Worm (Caenorhabditis elegans): ENCODE measurements around the gene gst-30.

The gst-30 gene

ce11 chrII:4942397-4942796, 7.5 kb upstream of the gst-30 start:
- TF ChIP-seq pbrm-1 (GFP tag; IDR thresholded peaks at IDR 0.05) (0 out of 2 replicates have a peak, but pooled peaks have one; percentile 46), die-1 (tag; optimal IDR thresholded peaks at IDR 0.05) (peak; percentile 64), nhr-80 (tag; optimal IDR thresholded peaks at IDR 0.05) (no peak), T07F8.4 (tag; optimal IDR thresholded peaks at IDR 0.05) (peak; percentile 58), C06A6.2 (GFP tag; conservative IDR thresholded peaks at IDR 0.05) (no peak; the same call in 1 of the 2 replicates), hmg-1.2 (GFP tag; IDR thresholded peaks at IDR 0.05) (peak; percentile 59), F39B2.1 (GFP tag; IDR thresholded peaks at IDR 0.05) (no peak), sea-2 (GFP tag; IDR thresholded peaks at IDR 0.05) (no peak), Y53F4B.3 (GFP tag; IDR thresholded peaks at IDR 0.05) (peak; percentile 38; the same call in 1 of the 2 replicates), lin-35 (GFP tag; optimal IDR thresholded peaks at IDR 0.05) (peak in 1 of 3 experiments; percentile 30), F49E8.2 (tag; optimal IDR thresholded peaks at IDR 0.05; ENCODE audit: insufficient read depth) (peak; percentile 46), snpc-3.4 (tag; optimal IDR thresholded peaks at IDR 0.05) (no peak), snpc-1.3 (tag; optimal IDR thresholded peaks at IDR 0.05; ENCODE audit: insufficient read depth) (peak; percentile 42), attf-5 (GFP tag; optimal IDR thresholded peaks at IDR 0.05) (peak; percentile 51), madf-10 (tag; optimal IDR thresholded peaks at IDR 0.05) (no peak), madf-3 (GFP tag; IDR thresholded peaks at IDR 0.05) (0 out of 2 replicates have a peak, but pooled peaks have one; percentile 70), F55B11.4 (tag; optimal IDR thresholded peaks at IDR 0.05; ENCODE audit: borderline replicate concordance, insufficient read depth) (no peak), atf-7 (tag; optimal IDR thresholded peaks at IDR 0.05) (no peak), nfya-2 (GFP tag; IDR thresholded peaks at IDR 0.05) (no peak), snpc-4 (GFP tag; optimal IDR thresholded peaks at IDR 0.05) (peak; percentile 64), snpc-4 (tag; optimal IDR thresholded peaks at IDR 0.05) (peak in 3 of 4 experiments; percentile 24 to 56 (median 29)), Y95B8A.8 (GFP tag; IDR thresholded peaks at IDR 0.05) (peak; percentile 67), ama-1 (optimal IDR thresholded peaks at IDR 0.05) (peak; percentile 83), ama-1 (GFP tag; optimal IDR thresholded peaks at IDR 0.05) (peak; percentile 31 to 54), madf-6 (GFP tag; IDR thresholded peaks at IDR 0.05) (peak; percentile 64), hlh-26 (GFP tag; conservative IDR thresholded peaks at IDR 0.05) (no peak), Y53G8AR.9 (GFP tag; conservative IDR thresholded peaks at IDR 0.05) (peak; percentile 81), F57C9.4 (tag; optimal IDR thresholded peaks at IDR 0.05) (no peak), aptf-2 (GFP tag; conservative IDR thresholded peaks at IDR 0.05) (no peak), hsf-1 (GFP tag; IDR thresholded peaks at IDR 0.05) (peak; percentile 32; the same call in 1 of the 2 replicates), nhr-120 (GFP tag; IDR thresholded peaks at IDR 0.05) (0 out of 2 replicates have a peak, but pooled peaks have one; percentile 71), lsl-1 (GFP tag; optimal IDR thresholded peaks at IDR 0.05) (peak; percentile 48), B0035.1 (tag; optimal IDR thresholded peaks at IDR 0.05) (no peak), cebp-1 (GFP tag; IDR thresholded peaks at IDR 0.05) (no peak), cebp-1 (tag; optimal IDR thresholded peaks at IDR 0.05) (peak; percentile 60), rpc-1 (optimal IDR thresholded peaks at IDR 0.05) (peak; percentile 73), rpc-1 (tag; optimal IDR thresholded peaks at IDR 0.05) (peak; percentile 77), C17E4.6 (GFP tag; IDR thresholded peaks at IDR 0.05) (no peak), tbp1 (GFP tag; optimal IDR thresholded peaks at IDR 0.05) (peak; percentile 91), mel-28 (tag; optimal IDR thresholded peaks at IDR 0.05; ENCODE audit: borderline replicate concordance) (no peak), mxl-1 (tag; optimal IDR thresholded peaks at IDR 0.05) (no peak), nfyb-1 (GFP tag; IDR thresholded peaks at IDR 0.05) (peak; percentile 77), ceh-91 (GFP tag; IDR thresholded peaks at IDR 0.05) (0 out of 2 replicates have a peak, but pooled peaks have one; percentile 43), ztf-6 (GFP tag; IDR thresholded peaks at IDR 0.05) (no peak), F57A8.1 (GFP tag; optimal IDR thresholded peaks at IDR 0.05) (no peak), ztf-25 (GFP tag; IDR thresholded peaks at IDR 0.05) (no peak), hmg-20 (GFP tag; IDR thresholded peaks at IDR 0.05) (peak; percentile 15; the same call in 1 of the 2 replicates), ceh-40 (GFP tag; IDR thresholded peaks at IDR 0.05) (no peak), fkh-3 (tag; optimal IDR thresholded peaks at IDR 0.05) (peak; percentile 78)

All from whole organism, young adult.